Worm (Caenorhabditis elegans) whole organism, young adult: ENCODE data around the gene him-18.

ENCODE experiments used
- B0019.2 ChIP-seq: fragments of 200-800 bp; sonication (Bioruptor generic); conservative IDR thresholded peaks from 2 replicates; pipeline ENCODE4 v1.3.6; 2022; ENCODE audit warnings: missing genetic modification reagents, missing genetic modification characterization, missing compliant biosample characterization
- B0035.1 ChIP-seq: sonication (generic microtip); optimal IDR thresholded peaks from 2 replicates; lab custom pipeline; 2016; ENCODE audit warnings: missing genetic modification characterization, mild to moderate bottlenecking, missing compliant biosample characterization, missing genotype, missing genetic modification reagents
- C17E4.6 ChIP-seq: fragments of 200-800 bp; sonication (Bioruptor generic); IDR thresholded peaks from 2 replicates; pipeline ENCODE4 v1.3.6; 2022; ENCODE audit warnings: missing genetic modification reagents, missing genetic modification characterization, missing compliant biosample characterization
- F10E7.11 ChIP-seq: sonication (generic microtip); optimal IDR thresholded peaks from 2 replicates; lab custom pipeline; 2017; ENCODE audit warnings: mild to moderate bottlenecking, missing genetic modification characterization, moderate library complexity, missing compliant biosample characterization
- F22D6.2 ChIP-seq: sonication (generic microtip); optimal IDR thresholded peaks from 2 replicates; lab custom pipeline; 2016; ENCODE audit warnings: mild to moderate bottlenecking, missing genetic modification characterization, missing compliant biosample characterization
- F33H1.4 ChIP-seq: fragments of 200-800 bp; sonication (Bioruptor generic); IDR thresholded peaks from 2 replicates; pipeline ENCODE4 v1.3.6; 2022; ENCODE audit warnings: missing genetic modification reagents, missing genetic modification characterization, missing compliant biosample characterization
- F55B11.4 ChIP-seq: sonication (generic microtip); optimal IDR thresholded peaks from 2 replicates; lab custom pipeline; 2016; ENCODE audit warnings: missing compliant biosample characterization, missing genetic modification characterization, borderline replicate concordance; ENCODE audit not compliant: insufficient read depth
- T26A5.8 ChIP-seq: sonication (generic microtip); optimal IDR thresholded peaks from 2 replicates; lab custom pipeline; 2016; ENCODE audit warnings: missing genetic modification characterization, missing compliant biosample characterization
- Y53G8AR.9 ChIP-seq: fragments of 200-800 bp; sonication (Bioruptor generic); conservative IDR thresholded peaks from 2 replicates; pipeline ENCODE4 v1.3.6; 2022; ENCODE audit warnings: missing genetic modification reagents, missing genetic modification characterization, missing compliant biosample characterization
- ama-1 ChIP-seq, 3 experiments: fragments of 150-350 bp in 1 of 3; sonication (generic microtip) in 2 of 3; optimal IDR thresholded peaks; 2 replicates each; lab custom pipeline; 2014 to 2018; ENCODE audit warnings: missing biosample characterization in 2 of 3, missing genetic modification characterization in 2 of 3, missing genetic modification reagents in 2 of 3
- bed-1 ChIP-seq: fragments of 200-800 bp; sonication (Bioruptor generic); IDR thresholded peaks from 2 replicates; pipeline ENCODE4 v1.3.6; 2022; ENCODE audit warnings: missing genetic modification reagents, missing genetic modification characterization, missing compliant biosample characterization
- bed-2 ChIP-seq: fragments of 200-800 bp; sonication (Bioruptor generic); IDR thresholded peaks from 2 replicates; pipeline ENCODE4 v1.3.6; 2022; ENCODE audit warnings: missing genetic modification reagents, missing genetic modification characterization, missing compliant biosample characterization
- ceh-100 ChIP-seq: fragments of 200-800 bp; sonication (Bioruptor generic); IDR thresholded peaks from 2 replicates; pipeline ENCODE4 v1.3.6; 2022; ENCODE audit warnings: missing genetic modification reagents, missing genetic modification characterization, missing compliant biosample characterization
- ceh-40 ChIP-seq: fragments of 200-800 bp; sonication (Bioruptor generic); IDR thresholded peaks from 2 replicates; pipeline ENCODE4 v1.3.6; 2022; ENCODE audit warnings: missing genetic modification characterization, missing compliant biosample characterization
- ceh-58 ChIP-seq: fragments of 200-800 bp; sonication (Bioruptor generic); IDR thresholded peaks from 2 replicates; pipeline ENCODE4 v1.3.6; 2022; ENCODE audit warnings: missing genetic modification characterization, missing compliant biosample characterization
- ceh-79 ChIP-seq: sonication (generic microtip); optimal IDR thresholded peaks from 2 replicates; lab custom pipeline; 2017; ENCODE audit warnings: mild to moderate bottlenecking, missing genetic modification characterization, missing compliant biosample characterization
- die-1 ChIP-seq: sonication (generic microtip); optimal IDR thresholded peaks from 2 replicates; lab custom pipeline; 2016; ENCODE audit warnings: missing genotype, mild to moderate bottlenecking, missing genetic modification characterization, missing compliant biosample characterization
- dox-1 ChIP-seq: fragments of 200-800 bp; sonication (Bioruptor generic); IDR thresholded peaks from 2 replicates; pipeline ENCODE4 v1.3.6; 2022; ENCODE audit warnings: missing genetic modification reagents, missing genetic modification characterization, missing compliant biosample characterization
- dpff-1 ChIP-seq: sonication (generic microtip); optimal IDR thresholded peaks from 2 replicates; lab custom pipeline; 2017; ENCODE audit warnings: mild to moderate bottlenecking, missing genetic modification characterization, missing compliant biosample characterization
- dpl-1 ChIP-seq: fragments of 150-350 bp; optimal IDR thresholded peaks from 2 replicates; lab custom pipeline; 2014; ENCODE audit warnings: missing biosample characterization, missing genetic modification reagents, missing genetic modification characterization
- ekl-4 ChIP-seq: fragments of 200-800 bp; sonication (Bioruptor generic); IDR thresholded peaks from 2 replicates; pipeline ENCODE4 v1.3.6; 2022; ENCODE audit warnings: missing genetic modification reagents, missing genetic modification characterization, missing compliant biosample characterization
- gei-17 ChIP-seq: fragments of 200-800 bp; sonication (Bioruptor generic); optimal IDR thresholded peaks from 2 replicates; lab custom pipeline; 2018; ENCODE audit warnings: mild to moderate bottlenecking, missing genetic modification characterization, missing compliant biosample characterization
- hlh-26 ChIP-seq: fragments of 200-800 bp; sonication (Bioruptor generic); conservative IDR thresholded peaks from 2 replicates; pipeline ENCODE4 v1.3.6; 2022; ENCODE audit warnings: missing genetic modification reagents, missing genetic modification characterization, missing compliant biosample characterization
- hmg-1.2 ChIP-seq: fragments of 200-800 bp; sonication (Bioruptor generic); IDR thresholded peaks from 2 replicates; pipeline ENCODE4 v1.3.6; 2022; ENCODE audit warnings: missing genetic modification reagents, missing genetic modification characterization, missing compliant biosample characterization
- hmg-20 ChIP-seq: fragments of 200-800 bp; sonication (Bioruptor generic); IDR thresholded peaks from 2 replicates; pipeline ENCODE4 v1.3.6; 2022; ENCODE audit warnings: missing genetic modification reagents, missing genetic modification characterization, missing compliant biosample characterization
- hrde-1 ChIP-seq: sonication (generic microtip); optimal IDR thresholded peaks from 2 replicates; lab custom pipeline; 2016; ENCODE audit warnings: missing genetic modification characterization, mild to moderate bottlenecking, missing compliant biosample characterization, moderate library complexity, missing genotype, missing genetic modification reagents, borderline replicate concordance
- hsf-1 ChIP-seq: fragments of 200-800 bp; sonication (Bioruptor generic); IDR thresholded peaks from 2 replicates; pipeline ENCODE4 v1.3.6; 2022; ENCODE audit warnings: missing genetic modification reagents, missing genetic modification characterization, missing compliant biosample characterization
- lag-1 ChIP-seq: fragments of 200-800 bp; sonication (Bioruptor generic); IDR thresholded peaks from 2 replicates; pipeline ENCODE4 v1.3.6; 2022; ENCODE audit warnings: missing genetic modification reagents, missing genetic modification characterization, missing compliant biosample characterization
- lin-35 ChIP-seq, 3 experiments: fragments of 150-350 bp in 2 of 3; sonication (generic microtip) in 1 of 3; optimal IDR thresholded peaks; 2 replicates each; lab custom pipeline; 2014 to 2018; ENCODE audit warnings: missing biosample characterization in 3 of 3, missing genetic modification characterization in 3 of 3, missing genetic modification reagents in 3 of 3
- lin-40 ChIP-seq: sonication (generic microtip); optimal IDR thresholded peaks from 2 replicates; lab custom pipeline; 2016; ENCODE audit warnings: missing genetic modification characterization, mild to moderate bottlenecking, missing compliant biosample characterization, missing genotype, missing genetic modification reagents
- lin-54 ChIP-seq: fragments of 200-800 bp; sonication (Bioruptor generic); optimal IDR thresholded peaks from 2 replicates; lab custom pipeline; 2018; ENCODE audit warnings: mild to moderate bottlenecking, missing genetic modification characterization, missing compliant biosample characterization
- lsl-1 ChIP-seq: fragments of 200-800 bp; sonication (Bioruptor generic); optimal IDR thresholded peaks from 2 replicates; lab custom pipeline; 2018; ENCODE audit warnings: mild to moderate bottlenecking, missing genetic modification characterization, moderate library complexity, missing compliant biosample characterization
- lsy-27 ChIP-seq: sonication (generic microtip); optimal IDR thresholded peaks from 2 replicates; lab custom pipeline; 2017; ENCODE audit warnings: missing genetic modification characterization, mild to moderate bottlenecking, missing compliant biosample characterization, antibody characterized with exemption, missing genotype, borderline replicate concordance; ENCODE audit not compliant: insufficient read depth
- madf-6 ChIP-seq: fragments of 200-800 bp; sonication (Bioruptor generic); IDR thresholded peaks from 2 replicates; pipeline ENCODE4 v1.3.6; 2022; ENCODE audit warnings: missing genetic modification reagents, missing genetic modification characterization, missing compliant biosample characterization
- madf-8 ChIP-seq: fragments of 200-800 bp; sonication (Bioruptor generic); conservative IDR thresholded peaks from 2 replicates; pipeline ENCODE4 v1.3.6; 2022; ENCODE audit warnings: missing genetic modification reagents, missing genetic modification characterization, missing compliant biosample characterization
- mcd-1 ChIP-seq: fragments of 200-800 bp; sonication (Bioruptor generic); IDR thresholded peaks from 2 replicates; pipeline ENCODE4 v1.3.6; 2022; ENCODE audit warnings: missing genetic modification reagents, missing genetic modification characterization, missing compliant biosample characterization
- mel-28 ChIP-seq: sonication (generic microtip); optimal IDR thresholded peaks from 2 replicates; lab custom pipeline; 2016; ENCODE audit warnings: borderline replicate concordance, mild to moderate bottlenecking, missing genetic modification characterization, missing compliant biosample characterization
- mes-4 ChIP-seq: sonication (generic microtip); optimal IDR thresholded peaks from 2 replicates; lab custom pipeline; 2016; ENCODE audit warnings: missing genotype, missing genetic modification characterization, missing compliant biosample characterization
- nhr-179 ChIP-seq: sonication (generic microtip); optimal IDR thresholded peaks from 2 replicates; lab custom pipeline; 2016; ENCODE audit warnings: mild to moderate bottlenecking, missing genetic modification characterization, missing compliant biosample characterization
- nhr-90 ChIP-seq: sonication (generic microtip); optimal IDR thresholded peaks from 2 replicates; lab custom pipeline; 2016; ENCODE audit warnings: missing genotype, mild to moderate bottlenecking, missing genetic modification characterization, missing compliant biosample characterization
- repo-1 ChIP-seq: sonication (generic microtip); optimal IDR thresholded peaks from 2 replicates; lab custom pipeline; 2017; ENCODE audit warnings: mild to moderate bottlenecking, missing genetic modification characterization, missing compliant biosample characterization
- sdz-38 ChIP-seq: sonication (generic microtip); optimal IDR thresholded peaks from 2 replicates; lab custom pipeline; 2016; ENCODE audit warnings: missing genotype, missing genetic modification characterization, missing compliant biosample characterization
- unc-130 ChIP-seq: sonication (generic microtip); optimal IDR thresholded peaks from 2 replicates; lab custom pipeline; 2016; ENCODE audit warnings: missing genetic modification reagents, missing genetic modification characterization, missing compliant biosample characterization
- ztf-18 ChIP-seq: sonication (generic microtip); optimal IDR thresholded peaks from 2 replicates; lab custom pipeline; 2016; ENCODE audit warnings: missing genotype, mild to moderate bottlenecking, missing genetic modification characterization, missing compliant biosample characterization
- ztf-22 ChIP-seq: fragments of 200-800 bp; sonication (Bioruptor generic); optimal IDR thresholded peaks from 2 replicates; lab custom pipeline; 2018; ENCODE audit warnings: mild to moderate bottlenecking, missing genetic modification characterization, moderate library complexity, missing compliant biosample characterization
- ztf-25 ChIP-seq: fragments of 200-800 bp; sonication (Bioruptor generic); IDR thresholded peaks from 2 replicates; pipeline ENCODE4 v1.3.6; 2022; ENCODE audit warnings: missing genetic modification reagents, missing genetic modification characterization, missing compliant biosample characterization
- ztf-26 ChIP-seq: sonication (generic microtip); optimal IDR thresholded peaks from 2 replicates; lab custom pipeline; 2017; ENCODE audit warnings: missing genetic modification characterization, missing compliant biosample characterization
- ztf-28 ChIP-seq: fragments of 200-800 bp; sonication (Bioruptor generic); IDR thresholded peaks from 2 replicates; pipeline ENCODE4 v1.3.6; 2022; ENCODE audit warnings: missing genetic modification reagents, missing genetic modification characterization, missing compliant biosample characterization
- ztf-3 ChIP-seq: fragments of 200-800 bp; sonication (Bioruptor generic); optimal IDR thresholded peaks from 2 replicates; lab custom pipeline; 2018; ENCODE audit warnings: mild to moderate bottlenecking, missing genetic modification characterization, missing compliant biosample characterization

him-18 gene

ce11 chrIII:4756983-4757382 lies 42.0 kb upstream of the him-18 start, which contains the start of gene fbxl-2 (continued):
- TF ChIP-seq F10E7.11 (peak; percentile 34), ceh-100 (GFP tag; lab: Robert Waterston, UW) (peak; percentile 83), ekl-4 (GFP tag; lab: Robert Waterston, UW) (peak; percentile 95), mel-28 (tag; lab: Kevin White, UChicago) (no peak), dpl-1 (GFP tag; lab: Kevin White, UChicago) (peak; percentile 98), bed-2 (GFP tag; lab: Robert Waterston, UW) (peak; percentile 82), repo-1 (peak; percentile 91), B0019.2 (peak; percentile 59; the same call in 1 of the 2 replicates), hmg-1.2 (GFP tag; lab: Robert Waterston, UW) (peak; percentile 82), ztf-25 (GFP tag; lab: Robert Waterston, UW) (no peak), hlh-26 (GFP tag; lab: Robert Waterston, UW) (no peak), C17E4.6 (peak; percentile 90), unc-130 (GFP tag; lab: Kevin White, UChicago) (peak; percentile 36), ceh-58 (GFP tag; lab: Robert Waterston, UW) (no peak), ztf-22 (GFP tag; lab: Kevin White, UChicago) (no peak), hrde-1 (tag; lab: Kevin White, UChicago) (peak; percentile 63), ama-1 (optimal IDR thresholded peaks at IDR 0.05; lab: Kevin White, UChicago) (no peak), ama-1 (GFP tag; optimal IDR thresholded peaks at IDR 0.05; lab: Kevin White, UChicago) (peak in 1 of 2 experiments; percentile 54), lin-54 (GFP tag; lab: Kevin White, UChicago) (peak; percentile 99), B0035.1 (peak; percentile 67), lin-40 (tag; lab: Kevin White, UChicago) (no peak), lin-35 (GFP tag; optimal IDR thresholded peaks at IDR 0.05; lab: Kevin White, UChicago) (peak; percentile 91 to 99 (median 92)), madf-6 (GFP tag; lab: Robert Waterston, UW) (peak; percentile 93), F55B11.4 (tag; lab: Kevin White, UChicago) (no peak), lsl-1 (GFP tag; lab: Kevin White, UChicago) (peak; percentile 85), F33H1.4 (GFP tag; lab: Robert Waterston, UW) (peak; percentile 94), ztf-3 (peak; percentile 7), nhr-90 (peak; percentile 60), T26A5.8 (tag; lab: Kevin White, UChicago) (no peak), ceh-79 (tag; lab: Kevin White, UChicago) (no peak), ztf-18 (tag; lab: Kevin White, UChicago) (peak; percentile 99), Y53G8AR.9 (GFP tag; lab: Robert Waterston, UW) (peak; percentile 97), madf-8 (GFP tag; lab: Robert Waterston, UW) (peak; percentile 84), gei-17 (GFP tag; lab: Kevin White, UChicago) (peak; percentile 78), dox-1 (GFP tag; lab: Robert Waterston, UW) (peak; percentile 97), ztf-26 (peak; percentile 78), lag-1 (no peak), ztf-28 (peak; percentile 87; the same call in 1 of the 2 replicates), hsf-1 (peak; percentile 85), bed-1 (GFP tag; lab: Robert Waterston, UW) (no peak), mcd-1 (GFP tag; lab: Robert Waterston, UW) (peak; percentile 96), die-1 (tag; lab: Kevin White, UChicago) (no peak), hmg-20 (GFP tag; lab: Robert Waterston, UW) (peak; percentile 90), ceh-40 (GFP tag; lab: Robert Waterston, UW) (no peak), dpff-1 (tag; lab: Kevin White, UChicago) (no peak), sdz-38 (tag; lab: Kevin White, UChicago) (no peak), lsy-27 (no peak), mes-4 (no peak), nhr-179 (tag; lab: Kevin White, UChicago) (no peak), F22D6.2 (tag; lab: Kevin White, UChicago) (peak; percentile 59)
